Fruit fly (Drosophila melanogaster): ENCODE results near the gene shop.

The shop gene

DNA sequence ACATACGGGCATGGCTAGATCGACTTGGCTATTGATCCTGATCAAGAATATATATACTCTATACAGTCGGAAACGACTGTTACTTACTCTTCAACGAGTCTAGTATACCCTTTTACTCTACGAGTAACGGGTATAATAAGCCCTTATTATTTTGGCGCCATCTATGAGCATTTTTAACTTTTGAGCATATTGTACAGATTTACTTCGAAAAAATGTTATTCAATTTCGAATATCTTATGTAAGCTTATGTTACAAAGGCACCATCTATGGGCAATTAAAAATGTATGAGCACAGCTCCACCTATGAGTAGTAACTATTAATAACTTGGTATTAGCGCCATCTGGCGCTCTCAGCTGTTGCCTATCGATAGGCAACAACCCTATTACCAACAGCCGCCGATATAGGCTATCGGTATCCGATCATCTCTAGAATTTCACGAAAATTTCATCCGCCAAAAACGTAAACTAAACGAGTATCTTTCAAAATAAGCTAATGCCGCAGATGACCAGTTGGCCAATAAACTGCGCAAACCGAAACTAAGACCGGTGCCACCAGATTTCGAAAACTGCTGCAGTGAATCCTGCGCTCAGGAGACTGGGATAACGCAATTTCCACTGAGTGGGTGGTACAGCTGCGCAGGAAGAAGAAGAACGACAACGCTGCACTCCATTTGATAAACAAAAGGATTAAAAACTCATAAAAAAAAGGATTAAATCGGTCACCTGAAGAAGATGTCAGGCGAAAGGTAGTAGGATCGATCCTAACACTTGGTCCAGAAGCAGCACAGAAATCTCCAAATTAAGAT, 4.9 kb downstream of the shop start, which contains the start of gene htk (continued):
- peak; percentile 62 for TF ChIP-seq maf-S (GFP tag; optimal IDR thresholded peaks at IDR 0.05)
- TF ChIP-seq lov (optimal IDR thresholded peaks at IDR 0.05): no peak
- TF ChIP-seq lov (GFP tag; IDR thresholded peaks at IDR 0.05): no peak
- no peak for TF ChIP-seq Ada2b (GFP tag; IDR thresholded peaks at IDR 0.05)
- no peak for TF ChIP-seq Hmx (GFP tag; optimal IDR thresholded peaks at IDR 0.05)
- TF ChIP-seq CG18764 (GFP tag; optimal IDR thresholded peaks at IDR 0.05): peak; percentile 64
- TF ChIP-seq Hsf (GFP tag; optimal IDR thresholded peaks at IDR 0.05): peak; percentile 79
- peak; percentile 66 for TF ChIP-seq ssp (GFP tag; IDR thresholded peaks at IDR 0.05)
- TF ChIP-seq Mad (GFP tag; optimal IDR thresholded peaks at IDR 0.05): peak; percentile 61
- TF ChIP-seq ap (GFP tag; IDR thresholded peaks at IDR 0.05): 0 out of 2 replicates have a peak, but pooled peaks have one; percentile 7
- TF ChIP-seq CG15601 (tag; optimal IDR thresholded peaks at IDR 0.05): peak; percentile 60
- no peak for TF ChIP-seq pb (GFP tag; optimal IDR thresholded peaks at IDR 0.05)
- TF ChIP-seq CG3407 (GFP tag; optimal IDR thresholded peaks at IDR 0.05): peak; percentile 27
- peak; percentile 64 for TF ChIP-seq CG17186 (GFP tag; optimal IDR thresholded peaks at IDR 0.05)
- TF ChIP-seq dmrt11E (tag; optimal IDR thresholded peaks at IDR 0.05): peak; percentile 44
- peak; percentile 58 for TF ChIP-seq scrt (GFP tag; optimal IDR thresholded peaks at IDR 0.05)
- no peak for TF ChIP-seq fd96Cb (tag; optimal IDR thresholded peaks at IDR 0.05)
- peak; percentile 86 for TF ChIP-seq NFAT (GFP tag; IDR thresholded peaks at IDR 0.05)
- TF ChIP-seq Vsx1 (GFP tag; optimal IDR thresholded peaks at IDR 0.05): peak; percentile 17
- peak; percentile 78 for TF ChIP-seq hb (GFP tag; IDR thresholded peaks at IDR 0.05; ENCODE audit: partially characterized antibody)
- peak; percentile 55 for TF ChIP-seq phol (tag; optimal IDR thresholded peaks at IDR 0.05)
- TF ChIP-seq CG16813 (GFP tag; IDR thresholded peaks at IDR 0.05; ENCODE audit: partially characterized antibody): peak; percentile 87
- TF ChIP-seq CG2129 (GFP tag; IDR thresholded peaks at IDR 0.05; ENCODE audit: partially characterized antibody): peak; percentile 61
- no peak for TF ChIP-seq CG12219 (GFP tag; optimal IDR thresholded peaks at IDR 0.05)
- TF ChIP-seq toy (GFP tag; IDR thresholded peaks at IDR 0.05): no peak
- peak; percentile 28 for TF ChIP-seq Blimp-1 (GFP tag; optimal IDR thresholded peaks at IDR 0.05)
- TF ChIP-seq CG5953 (GFP tag; IDR thresholded peaks at IDR 0.05): peak; percentile 43; the same call in 1 of the 2 replicates
- no peak for TF ChIP-seq ab (GFP tag; optimal IDR thresholded peaks at IDR 0.05)
- peak; percentile 11 for TF ChIP-seq CG14965 (GFP tag; optimal IDR thresholded peaks at IDR 0.05; ENCODE audit: borderline replicate concordance)
- TF ChIP-seq Nf-YB (GFP tag; optimal IDR thresholded peaks at IDR 0.05): peak; percentile 13
- TF ChIP-seq CG34376 (GFP tag; optimal IDR thresholded peaks at IDR 0.05): peak; percentile 32
- TF ChIP-seq CG9609 (GFP tag; optimal IDR thresholded peaks at IDR 0.05): peak; percentile 67
- TF ChIP-seq bsh (GFP tag; optimal IDR thresholded peaks at IDR 0.05): peak in 1 of 2 experiments; percentile 41
- no peak; the same call in 1 of the 2 replicates for TF ChIP-seq H2.0 (GFP tag; IDR thresholded peaks at IDR 0.05)
- peak; percentile 52 for TF ChIP-seq dm (GFP tag; optimal IDR thresholded peaks at IDR 0.05)
- TF ChIP-seq bab2 (GFP tag; optimal IDR thresholded peaks at IDR 0.05): peak; percentile 77
- TF ChIP-seq CG4282 (GFP tag; optimal IDR thresholded peaks at IDR 0.05): peak; percentile 51
- peak; percentile 60 for TF ChIP-seq Atf6 (GFP tag; IDR thresholded peaks at IDR 0.05)
- TF ChIP-seq CG10321 (GFP tag; IDR thresholded peaks at IDR 0.05): no peak
- peak; percentile 39 for TF ChIP-seq CG7271 (tag; optimal IDR thresholded peaks at IDR 0.05)
- TF ChIP-seq CG10654 (GFP tag; optimal IDR thresholded peaks at IDR 0.05): peak; percentile 65
- TF ChIP-seq CG8388 (GFP tag; optimal IDR thresholded peaks at IDR 0.05): no peak
- no peak for TF ChIP-seq BtbVII (GFP tag; optimal IDR thresholded peaks at IDR 0.05)
- no peak for TF ChIP-seq Hey (tag; optimal IDR thresholded peaks at IDR 0.05)
- peak; percentile 49 for TF ChIP-seq CG2875 (GFP tag; optimal IDR thresholded peaks at IDR 0.05)
- peak; percentile 96 for TF ChIP-seq CG42726 (GFP tag; IDR thresholded peaks at IDR 0.05; ENCODE audit: partially characterized antibody)
- TF ChIP-seq Dad (GFP tag; optimal IDR thresholded peaks at IDR 0.05): peak; percentile 43
- peak; percentile 63 for TF ChIP-seq Fer3 (tag; optimal IDR thresholded peaks at IDR 0.05)
- TF ChIP-seq Sry-δ (GFP tag; optimal IDR thresholded peaks at IDR 0.05): peak; percentile 99
